Fruit fly (Drosophila melanogaster) whole organism, pupa: ENCODE results near the gene COX5A.

Experiments
- CG10348 ChIP-seq: fragments of 200-800 bp; sonication (Bioruptor generic); IDR thresholded peaks from 2 replicates; pipeline ENCODE4 v1.3.6; 2022; ENCODE audit warnings: missing biosample characterization, missing genetic modification characterization
- CG12605 ChIP-seq: fragments of 200-800 bp; sonication (Bioruptor generic); IDR thresholded peaks from 2 replicates; pipeline ENCODE4 v1.3.6; 2022; ENCODE audit warnings: missing biosample characterization, missing genetic modification characterization
- CG13204 ChIP-seq: fragments of 200-800 bp; sonication (Bioruptor generic); optimal IDR thresholded peaks from 2 replicates; lab custom pipeline; 2018; ENCODE audit warnings: missing biosample characterization, mild to moderate bottlenecking, missing genetic modification characterization, moderate library complexity
- CG14655 ChIP-seq: fragments of 200-800 bp; sonication (Bioruptor generic); optimal IDR thresholded peaks from 3 replicates; lab custom pipeline; 2017; ENCODE audit warnings: mild to moderate bottlenecking, missing biosample characterization, missing genetic modification reagents, missing genetic modification characterization
- CG15710 ChIP-seq: fragments of 200-800 bp; sonication (Bioruptor generic); optimal IDR thresholded peaks from 2 replicates; lab custom pipeline; 2018; ENCODE audit warnings: missing biosample characterization, mild to moderate bottlenecking, missing genetic modification characterization, moderate library complexity
- CG17806 ChIP-seq: fragments of 200-800 bp; sonication (Bioruptor generic); optimal IDR thresholded peaks from 2 replicates; lab custom pipeline; 2018; ENCODE audit warnings: missing biosample characterization, mild to moderate bottlenecking, missing genetic modification characterization, moderate library complexity
- CG32121 ChIP-seq: fragments of 200-800 bp; sonication (Bioruptor generic); IDR thresholded peaks from 2 replicates; pipeline ENCODE4 v1.3.6; 2022; ENCODE audit warnings: missing biosample characterization, missing genetic modification characterization
- CG34367 ChIP-seq: fragments of 200-800 bp; sonication (Bioruptor generic); optimal IDR thresholded peaks from 2 replicates; lab custom pipeline; 2018; ENCODE audit warnings: missing biosample characterization, mild to moderate bottlenecking, missing genetic modification characterization
- CG4496 ChIP-seq: fragments of 200-800 bp; sonication (Bioruptor generic); IDR thresholded peaks from 3 replicates; pipeline ENCODE4 v1.3.6; 2022; ENCODE audit warnings: missing biosample characterization, missing genetic modification characterization
- CG8159 ChIP-seq: fragments of 200-800 bp; sonication (Bioruptor generic); optimal IDR thresholded peaks from 3 replicates; lab custom pipeline; 2018; ENCODE audit warnings: missing biosample characterization, mild to moderate bottlenecking, missing genetic modification characterization, moderate library complexity
- CG8301 ChIP-seq: fragments of 200-800 bp; sonication (Bioruptor generic); optimal IDR thresholded peaks from 2 replicates; lab custom pipeline; 2018; ENCODE audit warnings: missing biosample characterization, mild to moderate bottlenecking, missing genetic modification characterization
- CG9948 ChIP-seq: fragments of 200-800 bp; sonication (Bioruptor generic); optimal IDR thresholded peaks from 2 replicates; lab custom pipeline; 2018; ENCODE audit warnings: missing biosample characterization, mild to moderate bottlenecking, missing genetic modification characterization, moderate library complexity
- D1 ChIP-seq: fragments of 200-800 bp; sonication (Bioruptor generic); optimal IDR thresholded peaks from 2 replicates; lab custom pipeline; 2018; ENCODE audit warnings: missing biosample characterization, mild to moderate bottlenecking, missing genetic modification characterization, moderate library complexity
- EcR ChIP-seq: fragments of 200-800 bp; sonication (Bioruptor generic); optimal IDR thresholded peaks from 3 replicates; lab custom pipeline; 2019; ENCODE audit warnings: missing biosample characterization, missing genetic modification characterization, mild to moderate bottlenecking, moderate library complexity, missing genetic modification reagents
- Ets98B ChIP-seq: fragments of 200-800 bp; sonication (Bioruptor generic); IDR thresholded peaks from 2 replicates; pipeline ENCODE4 v1.3.6; 2022; ENCODE audit warnings: missing biosample characterization, missing genetic modification characterization
- Pif1A ChIP-seq: fragments of 200-800 bp; sonication (Bioruptor generic); optimal IDR thresholded peaks from 3 replicates; lab custom pipeline; 2016; ENCODE audit warnings: missing biosample characterization, missing genetic modification characterization
- Pif1B ChIP-seq: fragments of 200-800 bp; sonication (Bioruptor generic); optimal IDR thresholded peaks from 3 replicates; lab custom pipeline; 2016; ENCODE audit warnings: missing biosample characterization, missing genetic modification characterization
- Snoo ChIP-seq: fragments of 200-800 bp; sonication (Bioruptor generic); optimal IDR thresholded peaks from 3 replicates; lab custom pipeline; 2017; ENCODE audit warnings: missing biosample characterization, mild to moderate bottlenecking, missing genetic modification characterization, inconsistent platforms
- fd96Ca ChIP-seq: fragments of 200-800 bp; sonication (Bioruptor generic); IDR thresholded peaks from 3 replicates; pipeline ENCODE4 v1.3.6; 2022; ENCODE audit warnings: missing biosample characterization, missing genetic modification characterization
- gl ChIP-seq: fragments of 200-800 bp; sonication (Bioruptor generic); optimal IDR thresholded peaks from 2 replicates; lab custom pipeline; 2018; ENCODE audit warnings: missing biosample characterization, mild to moderate bottlenecking, missing genetic modification characterization
- rn ChIP-seq: fragments of 200-800 bp; sonication (Bioruptor generic); IDR thresholded peaks from 2 replicates; pipeline ENCODE4 v1.3.6; 2022; ENCODE audit warnings: missing biosample characterization, missing genetic modification characterization

Gene COX5A

dm6 chr3R:11865132-11865531, 46.0 kb downstream of the COX5A start:
- TF ChIP-seq CG34367 (tag; lab: Kevin White, UChicago), result peak; percentile 18
- no peak for TF ChIP-seq D1
- no peak for TF ChIP-seq CG17806 (tag; lab: Kevin White, UChicago)
- no peak; the same call in 1 of the 2 replicates for TF ChIP-seq Ets98B (GFP tag; lab: Robert Waterston, UW)
- TF ChIP-seq CG14655 (GFP tag; lab: Kevin White, UChicago), result peak; percentile 30
- no peak for TF ChIP-seq CG9948 (tag; lab: Kevin White, UChicago)
- peak; percentile 45 for TF ChIP-seq CG15710
- no peak for TF ChIP-seq CG8301 (tag; lab: Kevin White, UChicago)
- TF ChIP-seq Pif1B (GFP tag; lab: Kevin White, UChicago), result no peak
- TF ChIP-seq CG10348 (GFP tag; lab: Robert Waterston, UW), result no peak
- peak; percentile 42 for TF ChIP-seq Pif1A (GFP tag; lab: Kevin White, UChicago)
- 0 out of 3 replicates have a peak, but pooled peaks have one; percentile 31 for TF ChIP-seq fd96Ca (GFP tag; lab: Robert Waterston, UW)
- TF ChIP-seq CG8159 (tag; lab: Kevin White, UChicago), result peak; percentile 36
- peak; percentile 74 for TF ChIP-seq CG13204 (GFP tag; lab: Kevin White, UChicago)
- TF ChIP-seq Snoo (tag; lab: Kevin White, UChicago), result peak; percentile 34
- TF ChIP-seq EcR (GFP tag; lab: Kevin White, UChicago), result peak; percentile 50
- TF ChIP-seq CG32121 (GFP tag; lab: Robert Waterston, UW), result 0 out of 2 replicates have a peak, but pooled peaks have one; percentile 12
- peak; percentile 27; the same call in 1 of the 3 replicates for TF ChIP-seq CG4496 (GFP tag; lab: Robert Waterston, UW)
- peak; percentile 37; the same call in 1 of the 2 replicates for TF ChIP-seq CG12605 (GFP tag; lab: Robert Waterston, UW)
- TF ChIP-seq gl, result peak; percentile 23
- no peak for TF ChIP-seq rn
- TF ChIP-seq, all 21 proteins: peak for 13

- no peak for TF ChIP-seq CG8159 (tag; lab: Kevin White, UChicago)
- TF ChIP-seq D1, result no peak
- no peak for TF ChIP-seq EcR (GFP tag; lab: Kevin White, UChicago)
- TF ChIP-seq Pif1B (GFP tag; lab: Kevin White, UChicago), result no peak
- no peak for TF ChIP-seq CG34367 (tag; lab: Kevin White, UChicago)
- TF ChIP-seq fd96Ca (GFP tag; lab: Robert Waterston, UW), result no peak
- no peak for TF ChIP-seq rn
- no peak for TF ChIP-seq CG10348 (GFP tag; lab: Robert Waterston, UW)
- TF ChIP-seq Ets98B (GFP tag; lab: Robert Waterston, UW), result no peak
Measured at dm6 chr3R:11868562-11868961, 49.4 kb downstream of the COX5A start.

- no peak for TF ChIP-seq CG8301 (tag; lab: Kevin White, UChicago)
- peak; percentile 68; the same call in 1 of the 2 replicates for TF ChIP-seq CG32121 (GFP tag; lab: Robert Waterston, UW)
- peak; percentile 60; the same call in 2 of the 3 replicates for TF ChIP-seq CG4496 (GFP tag; lab: Robert Waterston, UW)
- peak; percentile 27 for TF ChIP-seq EcR (GFP tag; lab: Kevin White, UChicago)
- peak; percentile 53 for TF ChIP-seq Ets98B (GFP tag; lab: Robert Waterston, UW)
- no peak for TF ChIP-seq CG8159 (tag; lab: Kevin White, UChicago)
- no peak for TF ChIP-seq CG14655 (GFP tag; lab: Kevin White, UChicago)
- TF ChIP-seq rn, result no peak
- no peak for TF ChIP-seq gl
- peak; percentile 74 for TF ChIP-seq CG13204 (GFP tag; lab: Kevin White, UChicago)
- no peak for TF ChIP-seq D1
- TF ChIP-seq CG9948 (tag; lab: Kevin White, UChicago), result no peak
- no peak for TF ChIP-seq Pif1A (GFP tag; lab: Kevin White, UChicago)
- peak; percentile 3 for TF ChIP-seq CG15710
- TF ChIP-seq Pif1B (GFP tag; lab: Kevin White, UChicago), result no peak
- TF ChIP-seq CG10348 (GFP tag; lab: Robert Waterston, UW), result no peak
- peak; percentile 12 for TF ChIP-seq CG34367 (tag; lab: Kevin White, UChicago)
- peak; percentile 72; the same call in 2 of the 3 replicates for TF ChIP-seq fd96Ca (GFP tag; lab: Robert Waterston, UW)
- peak; percentile 58 for TF ChIP-seq CG12605 (GFP tag; lab: Robert Waterston, UW)
- no peak for TF ChIP-seq CG17806 (tag; lab: Kevin White, UChicago)
- no peak for TF ChIP-seq Snoo (tag; lab: Kevin White, UChicago)
Measured at dm6 chr3R:11869169-11869568, 50.0 kb downstream of the COX5A start, which contains the start of gene CG6959. Gene CG6959 (minus strand): TSS chr3R:11869460.

- TF ChIP-seq EcR (GFP tag; lab: Kevin White, UChicago) (no peak), CG8159 (tag; lab: Kevin White, UChicago) (peak; percentile 62), CG8301 (tag; lab: Kevin White, UChicago) (peak; percentile 45), rn (no peak), CG13204 (GFP tag; lab: Kevin White, UChicago) (no peak), CG34367 (tag; lab: Kevin White, UChicago) (no peak), CG32121 (GFP tag; lab: Robert Waterston, UW) (peak; percentile 40; the same call in 1 of the 2 replicates), CG15710 (no peak), CG4496 (GFP tag; lab: Robert Waterston, UW) (peak; percentile 34; the same call in 2 of the 3 replicates), Pif1A (GFP tag; lab: Kevin White, UChicago) (no peak), CG14655 (GFP tag; lab: Kevin White, UChicago) (peak; percentile 75), Pif1B (GFP tag; lab: Kevin White, UChicago) (no peak), CG12605 (GFP tag; lab: Robert Waterston, UW) (no peak), fd96Ca (GFP tag; lab: Robert Waterston, UW) (0 out of 3 replicates have a peak, but pooled peaks have one; percentile 41), gl (no peak), CG10348 (GFP tag; lab: Robert Waterston, UW) (no peak), D1 (peak; percentile 63), Snoo (tag; lab: Kevin White, UChicago) (peak; percentile 4), CG9948 (tag; lab: Kevin White, UChicago) (peak; percentile 42), Ets98B (GFP tag; lab: Robert Waterston, UW) (peak; percentile 50), CG17806 (tag; lab: Kevin White, UChicago) (peak; percentile 51)
Measured at dm6 chr3R:11869675-11870074, 50.5 kb downstream of the COX5A start.
